Fruit fly (Drosophila melanogaster) whole organism, embryonic: Measurements from ENCODE around the gene CG33281.
A peak's percentile ranks its signal among the peaks of the same experiment; 100 is the strongest.

Experiments used
- Asciz ChIP-seq: fragments of 200-800 bp; sonication (Bioruptor generic); optimal IDR thresholded peaks from 2 replicates; lab custom pipeline; 2017; ENCODE audit warnings: missing biosample characterization, mild to moderate bottlenecking, missing genetic modification characterization, missing genetic modification reagents
- Atf6 ChIP-seq: fragments of 200-800 bp; sonication (Bioruptor generic); IDR thresholded peaks from 2 replicates; pipeline ENCODE4 v1.3.6; 2022; ENCODE audit warnings: missing biosample characterization, missing genetic modification characterization
- BEAF-32 ChIP-seq: fragments of 200-800 bp; sonication (Bioruptor generic); optimal IDR thresholded peaks from 3 replicates; lab custom pipeline; 2017; ENCODE audit warnings: missing biosample characterization, missing genetic modification characterization, mild to moderate bottlenecking, moderate library complexity, missing genetic modification reagents
- CG10209 ChIP-seq: fragments of 200-800 bp; sonication (Bioruptor generic); optimal IDR thresholded peaks from 3 replicates; lab custom pipeline; 2017; ENCODE audit warnings: missing biosample characterization, mild to moderate bottlenecking, missing genetic modification characterization, missing genetic modification reagents
- CG10267 ChIP-seq: fragments of 200-800 bp; sonication (Bioruptor generic); optimal IDR thresholded peaks from 2 replicates; lab custom pipeline; 2018; ENCODE audit warnings: missing biosample characterization, mild to moderate bottlenecking, missing genetic modification characterization, moderate library complexity
- CG11085 ChIP-seq: fragments of 200-800 bp; sonication (Bioruptor generic); IDR thresholded peaks from 2 replicates; pipeline ENCODE4 v1.3.6; 2022; ENCODE audit warnings: missing biosample characterization, missing genetic modification characterization
- CG11456 ChIP-seq: fragments of 200-800 bp; sonication (Bioruptor generic); IDR thresholded peaks from 3 replicates; pipeline ENCODE4 v1.3.6; 2022; ENCODE audit warnings: missing biosample characterization, missing genetic modification characterization
- CG11504 ChIP-seq: fragments of 200-800 bp; sonication (Bioruptor generic); optimal IDR thresholded peaks from 3 replicates; lab custom pipeline; 2019; ENCODE audit warnings: missing biosample characterization, mild to moderate bottlenecking, missing genetic modification characterization, moderate library complexity
- CG12659 ChIP-seq: fragments of 200-800 bp; sonication (Bioruptor generic); optimal IDR thresholded peaks from 3 replicates; lab custom pipeline; 2017; ENCODE audit warnings: mild to moderate bottlenecking, missing biosample characterization, missing genetic modification reagents, missing genetic modification characterization
- CG13624 ChIP-seq: fragments of 200-800 bp; sonication (Bioruptor generic); optimal IDR thresholded peaks from 2 replicates; lab custom pipeline; 2016; ENCODE audit warnings: missing biosample characterization, missing genetic modification characterization
- CG15601 ChIP-seq: fragments of 200-800 bp; sonication (Bioruptor generic); optimal IDR thresholded peaks from 3 replicates; lab custom pipeline; 2019; ENCODE audit warnings: missing biosample characterization, mild to moderate bottlenecking, missing genetic modification characterization, moderate library complexity
- CG1602 ChIP-seq: fragments of 200-800 bp; sonication (Bioruptor generic); optimal IDR thresholded peaks from 3 replicates; lab custom pipeline; 2016; ENCODE audit warnings: missing biosample characterization, missing genetic modification characterization
- CG16863 ChIP-seq: fragments of 200-800 bp; sonication (Bioruptor generic); optimal IDR thresholded peaks from 3 replicates; lab custom pipeline; 2016; ENCODE audit warnings: missing biosample characterization, missing genetic modification characterization
- CG17385 ChIP-seq: fragments of 200-800 bp; sonication (Bioruptor generic); optimal IDR thresholded peaks from 3 replicates; lab custom pipeline; 2018; ENCODE audit warnings: missing biosample characterization, mild to moderate bottlenecking, missing genetic modification characterization
- CG2889 ChIP-seq: fragments of 200-800 bp; sonication (Bioruptor generic); IDR thresholded peaks from 3 replicates; pipeline ENCODE4 v1.3.6; 2022; ENCODE audit warnings: missing biosample characterization, missing genetic modification characterization
- CG31365 ChIP-seq: fragments of 200-800 bp; sonication (Bioruptor generic); optimal IDR thresholded peaks from 2 replicates; lab custom pipeline; 2018; ENCODE audit warnings: missing biosample characterization, mild to moderate bottlenecking, missing genetic modification characterization
- CG32767 ChIP-seq: fragments of 200-800 bp; sonication (Bioruptor generic); IDR thresholded peaks from 2 replicates; pipeline ENCODE4 v1.3.6; 2022; ENCODE audit warnings: missing biosample characterization, missing genetic modification characterization
- CG4617 ChIP-seq: fragments of 200-800 bp; sonication (Bioruptor generic); optimal IDR thresholded peaks from 3 replicates; lab custom pipeline; 2016; ENCODE audit warnings: missing biosample characterization, missing genetic modification characterization, borderline replicate concordance
- CG6813 ChIP-seq: fragments of 200-800 bp; sonication (Bioruptor generic); optimal IDR thresholded peaks from 2 replicates; lab custom pipeline; 2017; ENCODE audit warnings: missing biosample characterization, missing genetic modification characterization, mild to moderate bottlenecking, moderate library complexity, missing genetic modification reagents
- CG7271 ChIP-seq: fragments of 200-800 bp; sonication (Bioruptor generic); optimal IDR thresholded peaks from 2 replicates; lab custom pipeline; 2018; ENCODE audit warnings: missing biosample characterization, mild to moderate bottlenecking, missing genetic modification characterization, moderate library complexity
- CG8359 ChIP-seq: fragments of 200-800 bp; sonication (Bioruptor generic); optimal IDR thresholded peaks from 2 replicates; lab custom pipeline; 2017; ENCODE audit warnings: missing biosample characterization, mild to moderate bottlenecking, missing genetic modification characterization, borderline replicate concordance
- Dad ChIP-seq: fragments of 200-800 bp; sonication (Bioruptor generic); optimal IDR thresholded peaks from 3 replicates; lab custom pipeline; 2016; ENCODE audit warnings: missing biosample characterization, missing genetic modification characterization
- Dek ChIP-seq: fragments of 200-800 bp; sonication (Bioruptor generic); optimal IDR thresholded peaks from 3 replicates; lab custom pipeline; 2019; ENCODE audit warnings: missing biosample characterization, mild to moderate bottlenecking, missing genetic modification characterization, moderate library complexity
- Dref ChIP-seq: fragments of 200-800 bp; sonication (Bioruptor generic); IDR thresholded peaks from 2 replicates; pipeline ENCODE4 v1.3.6; 2022; ENCODE audit warnings: missing biosample characterization, missing genetic modification characterization
- Gsc ChIP-seq: fragments of 200-800 bp; sonication (Bioruptor generic); IDR thresholded peaks from 2 replicates; pipeline ENCODE4 v1.3.6; 2022; ENCODE audit warnings: missing biosample characterization, missing genetic modification characterization
- Hmx ChIP-seq: fragments of 200-800 bp; sonication (Bioruptor generic); optimal IDR thresholded peaks from 2 replicates; lab custom pipeline; 2016; ENCODE audit warnings: missing biosample characterization, missing genetic modification characterization
- Jarid2 ChIP-seq: fragments of 200-800 bp; sonication (Bioruptor generic); optimal IDR thresholded peaks from 3 replicates; lab custom pipeline; 2017; ENCODE audit warnings: mild to moderate bottlenecking, missing biosample characterization, missing genetic modification reagents, missing genetic modification characterization
- Meics ChIP-seq: fragments of 200-800 bp; sonication (Bioruptor generic); optimal IDR thresholded peaks from 2 replicates; lab custom pipeline; 2017; ENCODE audit warnings: missing biosample characterization, mild to moderate bottlenecking, missing genetic modification characterization
- Nf-YB ChIP-seq: fragments of 200-800 bp; sonication (Bioruptor generic); optimal IDR thresholded peaks from 3 replicates; lab custom pipeline; 2019; ENCODE audit warnings: missing biosample characterization, mild to moderate bottlenecking, missing genetic modification characterization, moderate library complexity
- Oaz ChIP-seq: fragments of 200-800 bp; sonication (Bioruptor generic); IDR thresholded peaks from 2 replicates; pipeline ENCODE4 v1.3.6; 2022; ENCODE audit warnings: missing biosample characterization, missing genetic modification characterization
- Spps ChIP-seq: fragments of 200-800 bp; sonication (Bioruptor generic); optimal IDR thresholded peaks from 2 replicates; lab custom pipeline; 2018; ENCODE audit warnings: missing biosample characterization, mild to moderate bottlenecking, missing genetic modification characterization
- Sry-δ ChIP-seq: fragments of 200-800 bp; sonication (Bioruptor generic); optimal IDR thresholded peaks from 2 replicates; lab custom pipeline; 2016; ENCODE audit warnings: missing biosample characterization, missing genetic modification characterization
- Xrp1 ChIP-seq: fragments of 200-800 bp; sonication (Bioruptor generic); IDR thresholded peaks from 2 replicates; pipeline ENCODE4 v1.3.6; 2022; ENCODE audit warnings: missing biosample characterization, missing genetic modification characterization
- ara ChIP-seq: fragments of 200-800 bp; sonication (Bioruptor generic); IDR thresholded peaks from 2 replicates; pipeline ENCODE4 v1.3.6; 2022; ENCODE audit warnings: missing biosample characterization, missing genetic modification characterization
- bab2 ChIP-seq: fragments of 200-800 bp; sonication (Bioruptor generic); optimal IDR thresholded peaks from 2 replicates; lab custom pipeline; 2016; ENCODE audit warnings: missing biosample characterization, missing genetic modification characterization
- chif ChIP-seq, 2 experiments: fragments of 200-800 bp; sonication (Bioruptor generic); optimal IDR thresholded peaks; 3 replicates each; lab custom pipeline; 2016; ENCODE audit warnings: missing biosample characterization in 2 of 2, missing genetic modification characterization in 2 of 2
- crc ChIP-seq: fragments of 200-800 bp; sonication (Bioruptor generic); optimal IDR thresholded peaks from 2 replicates; lab custom pipeline; 2016; ENCODE audit warnings: missing biosample characterization, missing genetic modification characterization
- croc ChIP-seq: fragments of 200-800 bp; sonication (Bioruptor generic); conservative IDR thresholded peaks from 3 replicates; pipeline ENCODE4 v1.3.6; 2022; ENCODE audit warnings: missing biosample characterization, missing genetic modification characterization
- dmrt11E ChIP-seq: fragments of 200-800 bp; sonication (Bioruptor generic); optimal IDR thresholded peaks from 3 replicates; lab custom pipeline; 2018; ENCODE audit warnings: missing biosample characterization, mild to moderate bottlenecking, missing genetic modification characterization, moderate library complexity
- dmrt99B ChIP-seq: fragments of 200-800 bp; sonication (Bioruptor generic); optimal IDR thresholded peaks from 2 replicates; lab custom pipeline; 2018; ENCODE audit warnings: missing biosample characterization, mild to moderate bottlenecking, missing genetic modification characterization, moderate library complexity
- en ChIP-seq: fragments of 200-800 bp; sonication (Bioruptor generic); optimal IDR thresholded peaks from 2 replicates; lab custom pipeline; 2016; ENCODE audit warnings: missing biosample characterization, missing genetic modification characterization
- pan ChIP-seq, 4 experiments: fragments of >200 bp in 3 of 4; fragments of 200-800 bp in 1 of 4; sonication (Bioruptor generic) in 1 of 4; optimal IDR thresholded peaks in 3 of 4; IDR thresholded peaks in 1 of 4; 2 replicates each; pipeline versions ENCODE4 v1.3.6 to Lab custom; 2017 to 2022; ENCODE audit warnings: missing biosample characterization in 2 of 4, missing genetic modification characterization in 2 of 4, mixed read lengths in 1 of 4
- salm ChIP-seq: fragments of 200-800 bp; sonication (Bioruptor generic); optimal IDR thresholded peaks from 2 replicates; lab custom pipeline; 2018; ENCODE audit warnings: missing biosample characterization, mild to moderate bottlenecking, missing genetic modification characterization
- sim ChIP-seq: fragments of 200-800 bp; sonication (Bioruptor generic); IDR thresholded peaks from 2 replicates; pipeline ENCODE4 v1.3.6; 2022; ENCODE audit warnings: missing biosample characterization, missing genetic modification characterization
- sna ChIP-seq: fragments of 200-800 bp; sonication (Bioruptor generic); IDR thresholded peaks from 2 replicates; pipeline ENCODE4 v1.3.6; 2022; ENCODE audit warnings: missing biosample characterization, missing genetic modification characterization; ENCODE audit not compliant: partially characterized antibody
- sob ChIP-seq: fragments of 200-800 bp; sonication (Bioruptor generic); IDR thresholded peaks from 2 replicates; pipeline ENCODE4 v1.3.6; 2022; ENCODE audit warnings: missing biosample characterization, missing genetic modification characterization
- sqz ChIP-seq: fragments of 200-800 bp; sonication (Bioruptor generic); optimal IDR thresholded peaks from 3 replicates; lab custom pipeline; 2018; ENCODE audit warnings: missing biosample characterization, mild to moderate bottlenecking, missing genetic modification characterization
- wor ChIP-seq: fragments of 200-800 bp; sonication (Bioruptor generic); IDR thresholded peaks from 2 replicates; pipeline ENCODE4 v1.3.6; 2022; ENCODE audit warnings: missing biosample characterization, missing genetic modification characterization

CG33281 gene

DNA sequence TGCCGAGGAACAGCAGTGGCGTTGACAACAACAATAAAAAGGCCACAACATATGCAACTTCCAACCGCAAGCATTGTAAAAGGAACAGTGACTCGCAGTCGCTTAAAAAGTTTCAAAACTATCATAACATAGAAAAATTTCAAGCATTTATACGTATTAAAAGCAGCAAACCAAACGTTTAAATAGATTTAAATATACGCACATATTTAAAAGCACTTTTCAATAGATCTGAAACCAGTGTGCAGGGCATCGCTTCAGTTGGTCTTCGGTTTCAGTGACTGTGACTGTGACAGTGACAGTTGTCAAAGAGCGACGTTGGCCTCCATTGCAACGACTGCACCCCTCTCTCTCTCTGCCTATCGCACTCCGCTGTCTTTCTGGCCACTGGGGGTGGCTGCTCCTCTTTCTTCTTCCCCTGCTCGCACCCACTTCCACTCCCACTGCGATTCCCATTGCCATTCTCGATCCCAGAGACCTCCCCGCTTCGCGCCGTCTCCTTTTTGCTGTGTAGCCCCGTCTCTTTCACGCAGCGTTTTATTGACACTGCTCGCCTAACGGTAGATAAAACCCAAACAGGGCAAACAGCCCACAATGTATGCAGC is 24.2 kb downstream of the CG33281 start (continued):
- TF ChIP-seq en (GFP tag; lab: Kevin White, UChicago) = peak; percentile 50
- TF ChIP-seq Gsc (GFP tag; lab: Robert Waterston, UW) = peak; percentile 77
- TF ChIP-seq ara (GFP tag; lab: Robert Waterston, UW) = peak; percentile 94
- TF ChIP-seq CG11085 (GFP tag; lab: Robert Waterston, UW) = peak; percentile 61; the same call in 1 of the 2 replicates
- TF ChIP-seq Atf6 (GFP tag; lab: Robert Waterston, UW) = peak; percentile 48; the same call in 1 of the 2 replicates
- peak; percentile 66 for TF ChIP-seq salm (tag; lab: Kevin White, UChicago)
- peak; percentile 40 for TF ChIP-seq Dad (GFP tag; lab: Kevin White, UChicago)
- peak; percentile 92 for TF ChIP-seq croc (GFP tag; lab: Robert Waterston, UW)
- no peak for TF ChIP-seq Hmx (GFP tag; lab: Kevin White, UChicago)
- TF ChIP-seq CG16863 = peak; percentile 71
- TF ChIP-seq CG17385 (GFP tag; lab: Kevin White, UChicago) = peak; percentile 80
- peak; percentile 75 for TF ChIP-seq CG11456 (GFP tag; lab: Robert Waterston, UW)
- no peak for TF ChIP-seq Dref (GFP tag; lab: Robert Waterston, UW)
- peak; percentile 50 for TF ChIP-seq Meics (GFP tag; lab: Kevin White, UChicago)
- TF ChIP-seq Dek (tag; lab: Kevin White, UChicago) = peak; percentile 47
- no peak for TF ChIP-seq Sry-δ (GFP tag; lab: Kevin White, UChicago)
- peak; percentile 84 for TF ChIP-seq wor
- peak; percentile 2 for TF ChIP-seq CG7271 (tag; lab: Kevin White, UChicago)
- TF ChIP-seq CG12659 = peak; percentile 43
- TF ChIP-seq bab2 = peak; percentile 53
- peak; percentile 69 for TF ChIP-seq CG32767 (GFP tag; lab: Robert Waterston, UW)
- TF ChIP-seq Spps (tag; lab: Kevin White, UChicago) = peak; percentile 72
- peak; percentile 78 for TF ChIP-seq sob (GFP tag; lab: Robert Waterston, UW)
- no peak for TF ChIP-seq pan (optimal IDR thresholded peaks at IDR 0.05; lab: Kevin White, UChicago)
- peak in 1 of 2 experiments; percentile 95 for TF ChIP-seq pan (GFP tag; optimal IDR thresholded peaks at IDR 0.05 in 1 of 2, IDR thresholded peaks at IDR 0.05 in 1 of 2)
- no peak for TF ChIP-seq BEAF-32 (GFP tag; lab: Kevin White, UChicago)
- peak; percentile 50 for TF ChIP-seq Jarid2 (GFP tag; lab: Kevin White, UChicago)
- no peak for TF ChIP-seq CG4617 (GFP tag; lab: Kevin White, UChicago)
- TF ChIP-seq dmrt11E (tag; lab: Kevin White, UChicago) = peak; percentile 56
- peak; percentile 67 for TF ChIP-seq sim
- TF ChIP-seq CG11504 (tag; lab: Kevin White, UChicago) = peak; percentile 83
- TF ChIP-seq CG8359 = peak; percentile 72
- TF ChIP-seq Asciz (GFP tag; lab: Kevin White, UChicago) = peak; percentile 92
- TF ChIP-seq CG1602 (GFP tag; lab: Kevin White, UChicago) = peak; percentile 64
- peak; percentile 72; the same call in 1 of the 3 replicates for TF ChIP-seq CG2889 (GFP tag; lab: Robert Waterston, UW)
- TF ChIP-seq Xrp1 (GFP tag; lab: Robert Waterston, UW) = peak; percentile 94
- TF ChIP-seq chif (GFP tag; optimal IDR thresholded peaks at IDR 0.05; lab: Kevin White, UChicago) = peak; percentile 71 to 75
- peak; percentile 76 for TF ChIP-seq CG10267
- peak; percentile 38 for TF ChIP-seq CG13624
- peak; percentile 54; the same call in 1 of the 2 replicates for TF ChIP-seq Oaz
- TF ChIP-seq dmrt99B (tag; lab: Kevin White, UChicago) = peak; percentile 94
- peak; percentile 67 for TF ChIP-seq CG15601 (tag; lab: Kevin White, UChicago)
- peak; percentile 76 for TF ChIP-seq CG10209 (GFP tag; lab: Kevin White, UChicago)
- TF ChIP-seq crc (GFP tag; lab: Kevin White, UChicago) = peak; percentile 32
- TF ChIP-seq sqz (GFP tag; lab: Kevin White, UChicago) = peak; percentile 44
- TF ChIP-seq sna = peak; percentile 57; the same call in 1 of the 2 replicates
- TF ChIP-seq Nf-YB = peak; percentile 19
- peak; percentile 60 for TF ChIP-seq CG6813
- peak; percentile 28 for TF ChIP-seq CG31365 (tag; lab: Kevin White, UChicago)
